Worm (Caenorhabditis elegans) whole organism, early embryonic: ENCODE measurements around the gene M02F4.2.

Source experiments
- F13C5.2 ChIP-seq: sonication (generic microtip); optimal IDR thresholded peaks from 2 replicates; lab custom pipeline; 2017; ENCODE audit warnings: mild to moderate bottlenecking, missing genetic modification characterization, inconsistent platforms, missing compliant biosample characterization
- ama-1 ChIP-seq: fragments of 150-350 bp; optimal IDR thresholded peaks from 2 replicates; lab custom pipeline; 2014
- ceh-36 ChIP-seq: sonication (generic microtip); optimal IDR thresholded peaks from 2 replicates; lab custom pipeline; 2016; ENCODE audit warnings: missing genetic modification characterization, inconsistent platforms, missing compliant biosample characterization
- flt-1 ChIP-seq: fragments of 200-800 bp; sonication (Bioruptor generic); IDR thresholded peaks from 2 replicates; pipeline ENCODE4 v1.3.6; 2022; ENCODE audit warnings: missing genetic modification characterization, missing compliant biosample characterization
- hnd-1 ChIP-seq: sonication (generic microtip); optimal IDR thresholded peaks from 2 replicates; lab custom pipeline; 2016; ENCODE audit warnings: missing genetic modification characterization, missing compliant biosample characterization
- scrt-1 ChIP-seq: fragments of 200-800 bp; sonication (Bioruptor generic); IDR thresholded peaks from 2 replicates; pipeline ENCODE4 v1.3.6; 2022; ENCODE audit warnings: missing genetic modification characterization, missing compliant biosample characterization
- tbx-37 ChIP-seq: fragments of 200-800 bp; sonication (Bioruptor generic); conservative IDR thresholded peaks from 2 replicates; pipeline ENCODE4 v1.3.6; 2022; ENCODE audit warnings: missing genetic modification reagents, missing genetic modification characterization, missing compliant biosample characterization

DNA sequence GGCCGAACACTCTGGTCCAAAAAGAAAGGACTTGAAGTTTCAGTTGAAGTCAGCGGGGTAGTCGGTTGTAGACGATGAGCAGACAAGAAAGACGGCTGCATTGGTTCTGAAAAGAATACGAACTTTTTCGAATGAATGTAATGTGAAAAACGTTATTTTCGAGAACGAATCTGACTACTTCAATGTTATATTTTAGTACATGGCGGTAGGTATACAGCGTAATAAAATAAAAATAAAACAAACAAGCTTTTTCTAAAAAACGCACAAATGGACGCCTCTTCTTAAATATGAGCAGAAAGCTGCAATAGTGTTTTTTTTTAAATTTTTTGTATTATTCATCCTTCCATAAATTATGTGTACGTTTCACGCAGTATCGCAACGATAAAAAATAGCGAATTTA is 34.5 kb downstream of the M02F4.2 start, which contains the start of gene Y41G9A.17:
- no peak for TF ChIP-seq F13C5.2 (tag; lab: Kevin White, UChicago)
- TF ChIP-seq scrt-1 (GFP tag; lab: Robert Waterston, UW), result no peak
- no peak for TF ChIP-seq ama-1
- no peak for TF ChIP-seq hnd-1 (tag; lab: Kevin White, UChicago)
- no peak for TF ChIP-seq flt-1 (GFP tag; lab: Robert Waterston, UW)
- no peak for TF ChIP-seq tbx-37 (GFP tag; lab: Robert Waterston, UW)
- no peak for TF ChIP-seq ceh-36 (tag; lab: Kevin White, UChicago)
